Fruit fly (Drosophila melanogaster) S2 (cell line): ENCODE measurements around the gene CG42460.

ENCODE experiments used
- CG8478 ChIP-seq: fragments of >200 bp; optimal IDR thresholded peaks from 2 replicates; lab custom pipeline; 2018
- CTCF ChIP-seq, 2 experiments: fragments of >200 bp; optimal IDR thresholded peaks; 2 replicates each; lab custom pipeline; 2018

dm6 chr2L:3375611-3376010 is 12.7 kb downstream of the CG42460 start, which contains the start of gene CG15412:
- TF ChIP-seq CG8478 (lab: Kevin White, UChicago) (no peak), CTCF (optimal IDR thresholded peaks at IDR 0.05; lab: Kevin White, UChicago) (no peak)
